Worm (Caenorhabditis elegans): Measurements from ENCODE around the gene F47B10.3.

Gene F47B10.3

DNA sequence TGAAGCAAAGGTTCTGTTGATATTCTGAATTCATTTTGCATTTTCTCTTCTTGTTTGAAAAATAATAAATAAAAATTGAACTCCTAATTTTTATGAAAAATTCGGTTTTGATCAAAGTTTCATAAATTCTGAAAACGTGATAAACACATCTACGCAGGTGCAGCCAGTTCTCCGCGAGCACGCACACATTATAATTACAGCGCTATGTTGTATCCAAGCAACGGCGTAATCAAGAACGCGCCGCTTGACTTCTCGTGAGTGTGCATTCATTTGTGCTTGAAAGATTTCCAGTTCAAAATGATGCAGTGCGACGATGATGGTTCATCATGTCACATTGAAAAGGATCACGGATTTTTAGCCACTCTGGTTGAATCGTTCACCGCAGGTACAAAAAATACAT is at the start of gene F47B10.3:
F47B10.3 (plus strand) TSS at position 301 of the 400 bp plus-strand sequence.
- TF ChIP-seq ceh-9 (tag; optimal IDR thresholded peaks at IDR 0.05) (no peak), K02D7.2 (tag; optimal IDR thresholded peaks at IDR 0.05) (no peak), C38D4.7 (GFP tag; optimal IDR thresholded peaks at IDR 0.05) (no peak), madf-2 (tag; optimal IDR thresholded peaks at IDR 0.05) (no peak), elt-2 (tag; optimal IDR thresholded peaks at IDR 0.05) (no peak), unc-55 (GFP tag; optimal IDR thresholded peaks at IDR 0.05) (no peak), ceh-2 (tag; optimal IDR thresholded peaks at IDR 0.05) (no peak), pha-2 (tag; optimal IDR thresholded peaks at IDR 0.05) (no peak), lim-6 (tag; optimal IDR thresholded peaks at IDR 0.05) (no peak), tbx-7 (tag; optimal IDR thresholded peaks at IDR 0.05) (no peak), ceh-34 (tag; optimal IDR thresholded peaks at IDR 0.05) (no peak), ceh-24 (tag; optimal IDR thresholded peaks at IDR 0.05) (no peak), ama-1 (optimal IDR thresholded peaks at IDR 0.05) (no peak)

DNA sequence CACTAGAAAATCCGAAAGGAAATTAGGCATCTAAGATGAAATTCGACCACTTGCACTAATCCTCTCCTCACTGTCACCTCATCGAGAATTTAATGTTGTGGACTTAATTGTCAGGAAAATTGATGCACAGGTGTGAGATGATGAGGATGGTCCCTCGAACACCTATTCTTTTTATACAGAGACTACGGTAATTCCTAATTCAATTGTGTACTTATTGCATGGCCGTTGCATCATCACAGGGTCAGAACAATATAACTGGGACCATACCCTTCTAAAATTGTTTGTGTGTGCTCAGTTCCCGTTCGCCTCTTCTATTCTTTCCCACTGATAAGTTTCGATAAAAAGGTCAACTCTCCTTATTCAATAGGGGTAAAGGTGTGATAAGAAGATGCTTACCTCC is 47.9 kb upstream of the F47B10.3 start:
- TF ChIP-seq eyg-1 (tag; optimal IDR thresholded peaks at IDR 0.05) (no peak), elt-2 (tag; optimal IDR thresholded peaks at IDR 0.05) (peak; percentile 87)

DNA sequence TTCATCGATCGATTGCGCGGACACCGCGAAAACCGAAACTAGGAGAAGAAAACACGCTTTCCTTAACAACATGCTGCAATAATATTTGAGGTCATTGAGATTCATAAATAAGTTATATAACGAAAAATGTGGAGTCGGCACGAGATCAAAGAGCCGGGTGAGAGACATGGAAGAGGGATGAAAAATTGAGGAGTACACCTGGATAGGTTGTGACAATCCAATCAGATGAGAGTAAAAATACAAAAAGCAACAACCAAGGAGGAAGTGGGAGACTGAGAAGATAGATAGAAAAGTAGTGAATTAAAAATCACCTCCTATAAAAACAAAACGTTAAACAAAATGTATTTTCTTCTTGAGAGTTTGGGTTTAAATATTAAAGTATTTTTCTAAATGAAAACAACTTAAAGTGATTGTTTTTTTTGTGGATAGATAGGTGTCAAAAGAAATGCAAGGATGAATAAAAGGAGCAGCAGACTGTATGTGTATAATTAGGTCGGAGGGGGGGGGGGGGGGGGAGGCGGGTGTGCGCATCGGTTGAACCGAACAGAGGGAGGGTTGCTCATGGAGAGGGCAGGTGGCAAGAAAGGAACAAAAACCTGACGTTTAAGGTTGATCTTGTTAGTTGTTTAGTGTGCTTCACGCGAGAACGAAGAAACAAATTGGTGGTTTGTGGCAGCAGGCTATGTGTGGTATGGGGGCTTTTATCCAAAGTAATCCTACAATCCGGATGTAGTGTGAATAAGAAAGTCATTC is 47.2 kb upstream of the F47B10.3 start, which contains the start of gene C05A9.2:
C05A9.2 (minus strand) TSS at position 73 of the 753 bp plus-strand sequence.
- no peak for TF ChIP-seq nhr-11 (tag; optimal IDR thresholded peaks at IDR 0.05)
- TF ChIP-seq elt-2 (tag; optimal IDR thresholded peaks at IDR 0.05): peak; percentile 37
- TF ChIP-seq fkh-6 (tag; optimal IDR thresholded peaks at IDR 0.05): no peak

DNA sequence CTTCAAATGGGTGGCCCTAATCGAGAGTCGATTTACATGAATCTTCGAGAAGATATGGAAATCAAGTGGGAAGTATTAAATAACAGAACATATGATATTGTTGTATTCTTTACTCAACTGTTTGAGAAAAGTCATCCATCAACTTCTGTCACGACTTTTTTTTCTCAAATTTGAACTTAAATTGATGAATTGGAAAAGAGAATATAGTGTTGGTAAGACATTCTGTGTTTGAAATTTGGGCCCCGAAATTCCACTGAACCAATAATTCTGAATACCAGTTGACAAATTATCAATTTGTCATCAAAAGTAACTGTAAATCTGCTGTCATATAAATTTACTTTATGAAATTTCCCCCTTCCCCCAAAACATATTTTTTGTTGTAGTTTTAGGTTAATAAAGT is 45.1 kb upstream of the F47B10.3 start:
- no peak for TF ChIP-seq lin-11 (tag; optimal IDR thresholded peaks at IDR 0.05)
- no peak for TF ChIP-seq C08G9.2 (tag; optimal IDR thresholded peaks at IDR 0.05)
- no peak for TF ChIP-seq hlh-13 (GFP tag; optimal IDR thresholded peaks at IDR 0.05)
- TF ChIP-seq dve-1 (tag; optimal IDR thresholded peaks at IDR 0.05): no peak
- no peak for TF ChIP-seq eyg-1 (tag; optimal IDR thresholded peaks at IDR 0.05)
- no peak for TF ChIP-seq syd-9 (tag; optimal IDR thresholded peaks at IDR 0.05)
- TF ChIP-seq pha-4 (tag; optimal IDR thresholded peaks at IDR 0.05): no peak
- no peak for TF ChIP-seq ceh-18 (tag; optimal IDR thresholded peaks at IDR 0.05)
- TF ChIP-seq pqm-1 (tag; optimal IDR thresholded peaks at IDR 0.05): no peak
- TF ChIP-seq nhr-11 (tag; optimal IDR thresholded peaks at IDR 0.05): no peak
- TF ChIP-seq mec-3 (tag; optimal IDR thresholded peaks at IDR 0.05; ENCODE audit: borderline replicate concordance): no peak
- no peak for TF ChIP-seq unc-55 (GFP tag; optimal IDR thresholded peaks at IDR 0.05)
- no peak for TF ChIP-seq ref-2 (tag; optimal IDR thresholded peaks at IDR 0.05)

DNA sequence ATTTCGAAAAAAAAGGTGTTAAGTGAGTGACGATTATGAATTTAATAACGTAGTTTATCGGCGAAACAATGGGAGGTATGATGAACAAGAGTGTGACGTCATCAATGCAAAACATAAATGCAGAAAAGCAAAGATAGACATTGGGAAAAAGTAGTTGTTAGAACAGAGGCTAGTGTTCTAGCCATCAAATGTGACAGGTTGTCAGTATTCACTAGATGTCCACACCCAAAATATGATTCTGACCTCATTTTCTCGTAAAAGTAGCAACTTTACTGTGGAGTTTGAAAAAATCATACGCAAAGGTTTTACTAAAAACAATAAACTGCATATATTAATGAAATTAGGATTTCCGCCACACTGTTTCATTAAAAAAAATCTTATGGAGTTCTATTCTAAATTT is 40.8 kb upstream of the F47B10.3 start:
- TF ChIP-seq unc-55 (GFP tag; optimal IDR thresholded peaks at IDR 0.05) (peak; percentile 58), gmeb-2 (tag; optimal IDR thresholded peaks at IDR 0.05) (no peak), hlh-30 (tag; optimal IDR thresholded peaks at IDR 0.05; ENCODE audit: insufficient read depth) (no peak)

DNA sequence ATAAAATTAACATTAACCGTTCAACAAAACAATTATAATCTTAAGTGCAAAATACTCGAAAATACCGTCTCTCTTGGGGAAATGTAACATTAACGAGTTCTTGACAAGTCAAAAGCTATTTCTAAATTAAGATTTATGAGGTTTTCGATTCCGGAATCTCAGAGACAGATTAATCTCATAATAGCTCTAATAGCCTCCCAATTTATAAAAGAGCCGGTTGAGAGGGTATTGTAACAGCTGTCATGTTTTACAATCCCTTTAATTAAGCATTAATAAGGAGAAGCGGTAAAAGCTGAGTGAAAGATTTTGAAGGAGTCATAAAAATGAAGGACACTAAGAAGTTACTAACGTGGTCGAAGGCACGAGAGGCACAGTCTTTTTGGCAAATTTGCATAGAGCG is 40.3 kb upstream of the F47B10.3 start:
- TF ChIP-seq rnt-1 (tag; optimal IDR thresholded peaks at IDR 0.05) (no peak), pax-1 (tag; optimal IDR thresholded peaks at IDR 0.05) (peak; percentile 24), dmd-4 (tag; optimal IDR thresholded peaks at IDR 0.05; ENCODE audit: borderline replicate concordance) (no peak), ceh-30 (tag; optimal IDR thresholded peaks at IDR 0.05) (no peak), unc-42 (tag; optimal IDR thresholded peaks at IDR 0.05) (peak; percentile 51), ceh-45 (GFP tag; IDR thresholded peaks at IDR 0.05) (no peak), ceh-19 (GFP tag; optimal IDR thresholded peaks at IDR 0.05) (no peak), K09A11.1 (tag; optimal IDR thresholded peaks at IDR 0.05; ENCODE audit: insufficient read depth) (no peak), ceh-24 (tag; optimal IDR thresholded peaks at IDR 0.05) (no peak), ceh-22 (tag; optimal IDR thresholded peaks at IDR 0.05) (no peak), ets-4 (tag; optimal IDR thresholded peaks at IDR 0.05) (no peak), Y22D7AL.16 (tag; optimal IDR thresholded peaks at IDR 0.05) (no peak)
